Fruit fly (Drosophila melanogaster) whole organism, larva: ENCODE data around the gene CG14154.
A peak's percentile ranks its signal among the peaks of the same experiment; 100 is the strongest.

Source experiments
- noc ChIP-seq: fragments of 200-800 bp; sonication (Bioruptor generic); optimal IDR thresholded peaks from 3 replicates; lab custom pipeline; 2019; ENCODE audit warnings: missing biosample characterization, mild to moderate bottlenecking, missing genetic modification characterization, moderate library complexity

CG14154 gene

DNA sequence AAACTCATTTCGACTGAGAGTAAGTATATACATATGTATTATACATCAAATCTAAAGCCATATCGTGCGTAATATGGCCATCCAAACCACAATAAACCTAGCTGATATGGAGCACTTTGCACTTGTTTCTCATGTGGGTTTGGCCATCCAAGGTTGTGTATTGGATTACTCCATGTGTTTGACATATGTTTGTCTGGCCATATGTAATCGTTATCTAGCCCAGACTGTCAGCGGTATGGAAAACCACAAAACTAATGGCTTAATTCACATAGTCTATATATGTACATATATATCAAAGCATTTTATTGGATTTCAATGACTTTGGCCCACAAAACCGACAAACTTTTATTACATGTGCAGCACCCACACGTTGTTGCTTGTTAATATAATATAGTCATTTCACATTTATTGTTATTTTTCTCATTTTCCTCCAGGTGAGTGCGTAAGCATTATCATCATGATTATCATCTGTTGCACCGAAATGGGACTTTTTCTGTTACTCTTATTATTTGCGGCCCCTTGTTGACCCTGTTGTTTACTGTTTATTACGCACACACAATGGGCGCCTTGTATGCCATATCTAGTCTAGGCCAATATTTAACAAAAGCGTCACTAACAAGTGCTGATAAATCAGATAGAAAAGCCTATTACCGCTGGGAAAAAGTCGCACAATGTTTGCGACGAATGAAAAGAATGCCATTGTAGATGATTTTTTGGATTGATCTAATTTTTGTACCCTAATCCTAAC is 14.9 kb downstream of the CG14154 start:
- TF ChIP-seq noc, result peak; percentile 20

DNA sequence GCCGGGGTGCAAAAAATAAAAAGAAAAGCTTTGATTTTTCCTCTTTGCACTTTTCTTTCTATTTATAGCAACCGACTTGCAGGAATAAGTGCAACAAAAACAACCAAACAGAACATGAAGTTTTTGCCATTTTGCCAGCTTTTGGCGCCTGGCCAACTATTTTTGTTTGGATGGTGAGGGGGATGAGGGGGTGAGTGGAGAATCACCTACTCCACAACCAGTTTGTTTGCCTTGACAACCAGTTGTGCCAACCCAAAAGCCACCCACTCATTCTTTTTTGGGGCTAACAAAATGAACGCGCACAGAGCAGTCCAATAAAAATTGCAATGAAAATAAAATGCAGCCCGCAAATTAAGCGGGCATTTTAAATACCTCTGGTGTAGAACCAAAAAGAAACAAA is 15.6 kb downstream of the CG14154 start:
- TF ChIP-seq noc, result no peak

DNA sequence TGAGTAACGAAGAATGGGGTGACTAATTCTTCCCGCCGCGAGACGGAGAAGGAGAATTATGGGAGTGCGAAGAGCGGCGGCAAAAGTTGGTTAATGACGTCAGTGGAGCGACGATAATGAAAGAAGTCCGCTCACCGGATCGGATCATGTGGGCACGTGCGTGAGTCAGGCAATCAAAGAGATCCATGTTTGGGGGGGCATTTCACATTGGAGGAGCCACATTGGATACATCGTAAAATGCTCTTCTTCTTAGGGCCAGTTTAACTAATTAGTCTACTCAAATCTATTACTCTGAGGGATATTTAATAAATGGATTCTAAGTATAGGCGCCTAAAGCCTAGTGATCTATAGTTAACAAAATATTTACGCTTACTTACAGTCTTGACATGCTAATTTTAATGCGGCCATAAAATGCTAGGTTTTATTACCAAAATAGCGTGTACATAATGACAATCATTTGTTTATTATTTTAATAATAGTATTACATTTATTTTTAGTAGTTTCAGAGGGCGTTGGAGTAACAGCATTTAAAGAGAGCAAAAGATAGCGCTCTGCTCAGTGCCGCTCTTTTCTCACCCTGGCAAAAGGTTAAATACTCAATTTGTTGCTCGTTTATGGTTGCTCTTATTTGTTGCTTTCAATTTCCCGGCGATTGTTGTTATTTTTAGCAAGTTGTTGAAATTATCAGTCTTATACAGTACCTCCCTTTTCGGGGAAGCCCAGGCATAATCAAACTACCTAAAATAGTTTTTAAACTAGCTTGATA is 16.9 kb downstream of the CG14154 start:
- no peak for TF ChIP-seq noc

dm6 chr3L:10659524-10659923 is 17.8 kb downstream of the CG14154 start:
- TF ChIP-seq noc, result no peak

- no peak for TF ChIP-seq noc
These were observed 18.5 kb downstream of the CG14154 start for dm6 chr3L:10659993-10660743.

- TF ChIP-seq noc, result no peak
These were observed 19.3 kb downstream of the CG14154 start, which contains the start of the genes CG32066 and CG8003 for dm6 chr3L:10660744-10661589. Gene CG32066, minus strand, starts transcription at chr3L:10661013. Gene CG8003, plus strand, starts transcription at chr3L:10661475.

DNA sequence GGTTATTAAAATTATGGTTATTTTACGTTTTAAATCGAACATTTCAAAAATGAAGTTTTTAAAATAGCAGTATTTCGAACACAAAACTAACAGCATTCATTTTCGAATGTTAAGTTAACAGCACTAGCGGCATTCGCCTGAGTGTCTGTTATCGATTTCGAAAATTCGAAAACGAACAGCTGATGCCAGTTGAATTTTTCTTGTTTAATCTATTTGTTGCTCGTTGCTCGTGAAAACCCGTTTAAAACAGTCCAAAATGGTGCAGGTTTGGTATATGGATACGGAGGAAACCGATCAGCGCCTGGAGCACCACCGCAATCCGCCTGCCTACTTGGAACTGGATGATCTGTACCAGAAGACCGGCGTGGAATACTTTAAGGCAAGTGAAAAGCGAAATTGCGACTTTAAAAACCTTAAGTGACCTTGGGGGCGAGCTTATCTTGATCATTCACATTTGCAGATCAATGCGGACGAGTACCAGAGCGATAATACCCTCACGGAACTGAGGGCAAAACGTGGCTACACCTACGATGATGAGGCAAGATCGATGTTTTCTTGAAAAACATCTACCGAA is 21.6 kb downstream of the CG14154 start, which contains the start of gene Adi1:
Gene Adi1 (plus strand): TSS at position 187 of the 574 bp plus-strand sequence.
- no peak for TF ChIP-seq noc

DNA sequence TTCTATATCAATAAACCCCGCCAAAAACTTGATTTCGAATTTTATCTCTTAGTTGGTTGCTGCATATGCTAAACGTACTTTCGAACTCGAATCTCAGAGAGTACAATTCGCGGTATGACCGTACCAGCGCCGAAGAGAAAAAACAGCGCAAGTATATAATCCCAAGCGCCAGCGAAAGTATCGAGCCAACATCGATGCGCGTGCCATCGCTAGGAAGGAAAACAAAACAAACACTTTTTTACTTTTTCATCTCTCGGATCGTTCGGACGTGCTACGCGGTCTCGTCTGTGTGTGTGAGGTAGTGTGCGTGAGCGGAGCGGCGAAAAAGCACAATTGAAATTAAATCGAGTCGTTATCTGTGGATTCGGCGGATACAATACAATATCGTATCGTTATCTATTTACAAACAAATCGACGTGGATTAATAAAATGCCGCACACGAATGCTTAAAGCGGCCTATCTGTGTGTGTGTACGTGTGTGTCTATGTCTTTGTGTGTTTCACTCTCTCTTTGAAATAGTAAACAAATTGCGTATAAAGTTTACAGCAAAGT is 22.9 kb downstream of the CG14154 start, which contains the start of gene simj:
Gene simj (plus strand): TSS at position 229 of the 552 bp plus-strand sequence.
- TF ChIP-seq noc, result peak; percentile 44

DNA sequence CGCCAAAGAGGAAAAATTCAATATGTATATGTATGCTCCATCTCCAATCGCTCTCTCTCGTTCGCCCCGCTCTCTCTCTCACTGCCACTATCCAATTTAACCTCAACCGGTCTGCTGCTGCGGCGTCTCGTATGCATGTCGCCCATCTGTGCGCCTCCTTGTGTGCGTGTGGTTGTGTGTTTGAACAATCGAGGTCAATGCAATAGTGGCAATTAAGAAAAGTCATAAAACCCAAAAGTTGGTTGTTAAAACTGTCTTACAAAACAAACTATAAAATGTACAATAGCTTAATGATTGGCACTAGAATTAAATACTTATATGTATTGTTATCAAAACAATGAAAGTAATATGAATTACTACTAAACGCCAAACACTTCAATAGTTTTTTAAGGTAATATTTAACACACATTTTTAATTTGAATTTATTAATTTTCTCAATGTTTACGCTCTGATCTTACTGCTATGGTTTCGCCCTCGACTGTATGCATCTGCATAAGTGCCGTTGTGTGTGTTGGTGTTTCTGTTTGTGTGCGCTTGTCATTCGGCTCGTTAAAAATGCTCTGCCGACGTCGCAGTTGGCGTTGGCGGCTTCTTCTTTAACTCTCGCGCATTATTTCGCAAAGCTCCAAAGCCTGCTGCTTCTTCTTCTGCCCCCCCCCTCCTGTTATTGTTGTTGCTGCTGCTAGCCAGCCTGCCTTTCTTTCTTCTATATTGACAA is 23.9 kb downstream of the CG14154 start:
- peak; percentile 98 for TF ChIP-seq noc

- TF ChIP-seq noc, result no peak
These were observed 24.9 kb downstream of the CG14154 start for dm6 chr3L:10666511-10667003.

dm6 chr3L:10667341-10667740 is 25.7 kb downstream of the CG14154 start:
- no peak for TF ChIP-seq noc

DNA sequence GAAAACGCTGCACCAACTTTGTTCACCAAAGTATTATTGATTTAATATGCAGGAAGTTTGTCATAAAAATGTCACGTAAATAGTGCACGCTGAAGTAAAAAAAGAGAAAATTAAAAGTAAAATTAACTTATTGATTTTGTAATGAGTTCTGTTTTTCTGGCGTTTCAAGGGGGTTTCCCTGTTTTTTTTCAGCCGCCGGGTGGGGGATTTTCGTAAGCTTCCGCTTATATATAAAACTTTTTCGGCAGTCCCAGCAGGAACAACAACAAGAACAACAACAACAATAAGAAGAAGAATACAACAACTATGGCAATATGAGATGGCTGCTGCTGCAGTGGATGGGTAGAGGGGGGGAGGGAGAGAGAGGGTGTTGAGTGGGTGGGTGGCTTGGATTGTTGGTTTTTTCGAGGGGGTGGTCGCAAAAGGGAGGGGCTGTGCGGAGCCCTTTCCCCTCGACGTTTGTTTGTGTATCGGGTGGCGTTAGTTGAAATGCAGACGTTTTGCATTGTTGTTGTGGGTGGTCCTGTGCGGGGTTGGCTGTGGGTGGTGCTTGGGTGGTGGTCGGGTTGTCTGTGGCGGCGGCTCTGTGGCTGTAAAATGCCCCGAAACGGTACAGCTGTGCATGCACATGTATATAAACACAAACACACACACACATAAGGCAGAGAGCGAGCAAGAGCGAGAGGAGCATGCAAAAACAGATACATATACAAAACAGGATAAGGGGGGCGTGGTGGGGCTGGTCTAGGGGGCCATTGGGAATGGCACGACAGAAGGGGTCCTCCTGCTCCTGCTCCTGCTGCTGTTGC is 28.1 kb downstream of the CG14154 start:
- TF ChIP-seq noc, result no peak

dm6 chr3L:10672540-10672939 is 30.9 kb downstream of the CG14154 start:
- TF ChIP-seq noc, result no peak

dm6 chr3L:10674145-10674547 is 32.5 kb downstream of the CG14154 start:
- TF ChIP-seq noc, result peak; percentile 24
